Worm (Caenorhabditis elegans): ENCODE data around the gene R09F10.8.
"Not testable (repeated sequence)": the region's sequence is repeated elsewhere in the genome, so short reads cannot be mapped to it uniquely, and the experiment has no call there.

R09F10.8 gene

DNA sequence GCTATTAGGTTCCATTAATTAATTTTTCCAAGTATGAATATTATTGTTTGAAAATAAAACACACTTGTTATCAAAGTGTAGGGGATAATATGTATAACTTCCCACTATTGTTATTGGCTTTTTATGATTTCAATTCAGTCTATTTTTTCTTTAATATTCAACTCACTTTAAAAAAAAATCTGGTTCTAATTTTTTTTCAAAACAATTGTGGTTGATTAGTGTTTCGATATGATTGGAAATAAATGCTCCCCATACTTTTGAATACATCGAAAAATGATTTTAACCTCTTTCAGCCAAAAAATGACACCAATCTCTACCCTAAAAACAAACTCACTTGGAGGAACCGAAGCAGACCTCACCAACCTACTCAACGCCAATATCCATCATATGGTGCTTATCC is 14.1 kb upstream of the R09F10.8 start, which contains the start of gene F55E10.2:
F55E10.2 (plus strand) TSS at position 301 of the 400 bp plus-strand sequence.
- TF ChIP-seq snpc-4 (tag; optimal IDR thresholded peaks at IDR 0.05): no peak

DNA sequence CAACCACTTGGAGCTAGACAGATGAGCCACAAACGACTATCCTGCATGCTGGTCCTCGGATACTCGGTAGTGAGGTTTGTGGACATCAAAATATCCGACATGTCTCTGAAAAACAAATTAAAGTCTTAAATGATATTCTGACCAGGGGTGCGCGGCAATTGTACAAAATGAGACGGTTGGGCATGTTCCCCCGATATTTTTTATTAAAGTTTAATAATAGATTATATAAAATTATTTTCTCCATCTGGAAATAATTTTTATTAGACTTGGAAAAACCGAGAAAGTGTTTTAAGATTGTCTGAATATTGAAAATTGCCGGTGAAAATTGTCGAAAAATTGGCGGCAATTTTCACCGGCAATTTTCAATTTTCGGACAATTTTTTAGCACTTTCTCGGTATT is 1.5 kb upstream of the R09F10.8 start, which contains the start of gene F55E10.4:
F55E10.4 (minus strand) TSS at position 101 of the 400 bp plus-strand sequence.
- TF ChIP-seq unc-39 (tag; optimal IDR thresholded peaks at IDR 0.05) (no peak), unc-62 (GFP tag; optimal IDR thresholded peaks at IDR 0.05) (no peak), nhr-23 (tag; optimal IDR thresholded peaks at IDR 0.05) (no peak)

DNA sequence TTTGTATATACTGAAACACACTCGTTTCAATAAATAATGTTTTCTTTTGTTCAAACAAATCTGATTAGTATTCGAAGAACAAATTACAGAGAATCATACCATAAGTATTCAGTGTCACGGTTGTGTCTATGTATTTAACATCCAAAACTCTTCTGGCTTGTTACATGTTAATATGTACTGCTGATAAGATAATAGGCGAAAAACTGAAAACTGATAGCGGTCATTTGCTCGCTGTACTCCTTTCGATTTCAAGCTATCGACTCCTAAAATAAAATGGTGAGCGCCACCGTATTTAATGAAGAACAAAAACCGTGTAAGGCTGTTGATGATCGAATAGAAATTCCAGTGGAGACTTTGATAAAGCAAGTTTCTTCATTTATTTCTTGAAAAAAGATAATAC is 2.9 kb downstream of the R09F10.8 start, which contains the start of gene R09F10.1:
R09F10.1 (plus strand) TSS at position 222 of the 400 bp plus-strand sequence.
- no peak for TF ChIP-seq nhr-12 (tag; optimal IDR thresholded peaks at IDR 0.05)
- no peak for TF ChIP-seq tbx-2 (tag; optimal IDR thresholded peaks at IDR 0.05)
- TF ChIP-seq mdl-1 (tag; optimal IDR thresholded peaks at IDR 0.05): no peak
- no peak for TF ChIP-seq jun-1 (tag; optimal IDR thresholded peaks at IDR 0.05)
- peak; percentile 50 for TF ChIP-seq pha-4 (tag; optimal IDR thresholded peaks at IDR 0.05)
- TF ChIP-seq sea-2 (GFP tag; optimal IDR thresholded peaks at IDR 0.05): no peak
- no peak for TF ChIP-seq mml-1 (tag; optimal IDR thresholded peaks at IDR 0.05)
- TF ChIP-seq daf-12 (tag; optimal IDR thresholded peaks at IDR 0.05): no peak
- no peak for TF ChIP-seq elt-3 (tag; optimal IDR thresholded peaks at IDR 0.05)
- TF ChIP-seq R02D3.7 (tag; optimal IDR thresholded peaks at IDR 0.05): no peak
- no peak for TF ChIP-seq nfya-1 (tag; optimal IDR thresholded peaks at IDR 0.05; ENCODE audit: insufficient read depth)
- TF ChIP-seq pqm-1 (tag; optimal IDR thresholded peaks at IDR 0.05): peak; percentile 46
- no peak for TF ChIP-seq unc-62 (GFP tag; optimal IDR thresholded peaks at IDR 0.05)
- TF ChIP-seq nhr-77 (tag; optimal IDR thresholded peaks at IDR 0.05): no peak
- no peak for TF ChIP-seq ceh-28 (tag; optimal IDR thresholded peaks at IDR 0.05)
- no peak for TF ChIP-seq nhr-237 (tag; optimal IDR thresholded peaks at IDR 0.05)
- no peak for TF ChIP-seq zag-1 (tag; optimal IDR thresholded peaks at IDR 0.05)
- TF ChIP-seq nhr-67 (tag; optimal IDR thresholded peaks at IDR 0.05): no peak
- no peak for TF ChIP-seq unc-39 (tag; optimal IDR thresholded peaks at IDR 0.05)
- peak; percentile 75 for TF ChIP-seq elt-2 (tag; optimal IDR thresholded peaks at IDR 0.05)
- TF ChIP-seq aly-2 (tag; optimal IDR thresholded peaks at IDR 0.05): no peak
- TF ChIP-seq ztf-4 (tag; optimal IDR thresholded peaks at IDR 0.05): no peak

DNA sequence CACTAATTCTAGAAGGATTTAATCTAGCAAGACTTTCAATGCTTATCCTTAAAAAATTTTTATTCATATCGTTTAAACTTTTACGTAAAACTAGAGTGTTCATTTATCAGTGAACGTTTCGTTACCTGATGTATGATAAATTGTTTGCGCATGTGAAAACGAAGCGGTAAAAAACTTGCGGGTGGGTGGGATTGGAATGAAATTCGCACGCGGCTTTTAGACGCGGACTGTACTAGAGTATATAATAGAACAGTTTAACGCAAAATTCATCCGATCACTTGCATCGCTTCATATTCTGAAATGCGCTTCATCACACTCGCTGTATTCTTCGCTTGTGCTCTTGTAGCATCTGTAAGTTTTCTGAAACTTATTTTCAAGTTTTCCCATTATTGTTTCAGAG is 4.4 kb downstream of the R09F10.8 start, which contains the start of gene abu-9:
abu-9 (plus strand) TSS at position 301 of the 400 bp plus-strand sequence.
- not testable (repeated sequence) for TF ChIP-seq nhr-25, nhr-237, lin-39 (tag; optimal IDR thresholded peaks at IDR 0.05)

DNA sequence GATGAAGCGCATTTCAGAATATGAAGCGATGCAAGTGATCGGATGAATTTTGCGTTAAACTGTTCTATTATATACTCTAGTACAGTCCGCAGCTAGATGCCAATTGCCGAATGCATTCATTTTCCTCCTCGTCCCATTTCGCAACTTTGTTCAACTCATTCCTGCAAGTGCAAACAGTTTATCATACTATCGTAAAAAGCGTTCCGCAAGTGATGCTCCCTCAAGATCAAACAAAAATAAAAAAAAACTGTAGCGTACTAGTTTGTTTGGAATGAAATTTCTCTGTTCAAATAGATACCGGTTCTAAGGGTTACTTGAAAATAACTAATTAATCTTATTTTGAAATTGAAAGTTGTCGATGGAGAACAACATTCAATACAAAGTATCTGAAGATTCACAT is 5.4 kb downstream of the R09F10.8 start, which contains the start of gene pqn-57:
pqn-57 (minus strand) TSS at position 101 of the 400 bp plus-strand sequence.
- no peak for TF ChIP-seq lin-15B (tag; optimal IDR thresholded peaks at IDR 0.05)
- no peak for TF ChIP-seq nhr-237 (tag; optimal IDR thresholded peaks at IDR 0.05)
- TF ChIP-seq pha-4 (tag; optimal IDR thresholded peaks at IDR 0.05): no peak
- TF ChIP-seq unc-62 (GFP tag; optimal IDR thresholded peaks at IDR 0.05): no peak
- no peak for TF ChIP-seq nhr-67 (tag; optimal IDR thresholded peaks at IDR 0.05)
- no peak for TF ChIP-seq hmg-11 (tag; optimal IDR thresholded peaks at IDR 0.05)
- no peak for TF ChIP-seq R02D3.7 (tag; optimal IDR thresholded peaks at IDR 0.05)
- TF ChIP-seq nhr-77 (tag; optimal IDR thresholded peaks at IDR 0.05): no peak
- TF ChIP-seq fos-1 (tag; optimal IDR thresholded peaks at IDR 0.05): no peak
- no peak for TF ChIP-seq ceh-16 (tag; optimal IDR thresholded peaks at IDR 0.05)
- no peak for TF ChIP-seq eor-1 (tag; optimal IDR thresholded peaks at IDR 0.05)
- no peak for TF ChIP-seq ceh-82 (tag; optimal IDR thresholded peaks at IDR 0.05)
- no peak for TF ChIP-seq daf-12 (tag; optimal IDR thresholded peaks at IDR 0.05)
- TF ChIP-seq aly-2 (tag; optimal IDR thresholded peaks at IDR 0.05): no peak
- TF ChIP-seq nhr-23 (tag; optimal IDR thresholded peaks at IDR 0.05): no peak
- TF ChIP-seq nhr-11 (tag; optimal IDR thresholded peaks at IDR 0.05): no peak
- no peak for TF ChIP-seq ztf-4 (tag; optimal IDR thresholded peaks at IDR 0.05)

DNA sequence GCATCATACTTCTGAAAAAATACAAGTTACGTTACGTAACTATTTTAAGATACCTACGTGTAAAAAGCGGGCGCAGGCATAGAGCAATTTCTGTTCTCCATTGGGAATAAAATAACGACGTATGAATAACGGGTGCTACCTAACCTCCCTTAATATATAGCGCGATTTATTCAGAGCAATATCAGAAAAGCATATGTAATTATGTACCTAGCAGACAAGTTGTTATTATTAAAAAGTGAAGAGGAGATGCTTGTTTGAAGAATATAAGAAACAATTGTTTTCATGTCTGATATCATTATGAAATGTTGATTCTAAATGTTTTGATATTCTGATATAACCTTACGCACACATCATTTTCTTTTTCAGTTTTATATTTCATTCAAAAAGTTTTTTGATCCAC is 7.3 kb downstream of the R09F10.8 start, which contains the start of gene srh-11:
srh-11 (minus strand) TSS at position 101 of the 400 bp plus-strand sequence.
- TF ChIP-seq jun-1 (tag; optimal IDR thresholded peaks at IDR 0.05) (no peak), skn-1 (tag; optimal IDR thresholded peaks at IDR 0.05) (no peak), nhr-67 (tag; optimal IDR thresholded peaks at IDR 0.05) (no peak), nhr-25 (tag; optimal IDR thresholded peaks at IDR 0.05) (no peak), pha-4 (tag; optimal IDR thresholded peaks at IDR 0.05) (no peak), unc-62 (GFP tag; optimal IDR thresholded peaks at IDR 0.05) (no peak), nhr-11 (tag; optimal IDR thresholded peaks at IDR 0.05) (no peak), sea-2 (GFP tag; optimal IDR thresholded peaks at IDR 0.05) (no peak), mdl-1 (tag; optimal IDR thresholded peaks at IDR 0.05) (no peak), nhr-23 (tag; optimal IDR thresholded peaks at IDR 0.05) (no peak), ama-1 (optimal IDR thresholded peaks at IDR 0.05) (no peak), fos-1 (tag; optimal IDR thresholded peaks at IDR 0.05) (no peak), nhr-76 (tag; optimal IDR thresholded peaks at IDR 0.05) (no peak), ztf-11 (tag; optimal IDR thresholded peaks at IDR 0.05) (no peak)

All from whole organism, L3 larva.